Worm (Caenorhabditis elegans): ENCODE data around the gene cpx-2.

cpx-2 gene

DNA sequence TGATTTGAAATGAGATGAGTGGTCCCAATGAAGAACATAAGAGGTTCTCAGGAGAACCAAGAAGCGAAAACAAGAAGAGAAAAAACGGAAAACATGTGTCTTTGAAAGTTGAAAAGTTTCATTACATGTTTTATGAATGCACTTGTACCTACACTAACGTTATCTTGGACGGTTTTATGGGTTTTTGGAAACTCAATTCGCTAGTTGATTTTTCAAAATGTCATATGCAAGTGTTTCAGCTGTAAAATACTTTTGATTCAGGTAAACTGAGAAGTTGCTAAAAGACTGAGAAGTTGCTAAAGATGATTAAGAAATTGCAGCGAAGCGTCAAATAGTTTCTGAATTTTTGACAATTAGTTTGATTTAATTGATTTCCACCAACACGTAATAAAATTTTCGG, at the start of gene cpx-2:
TSS of gene cpx-2 (minus strand) at position 101 of the 400 bp plus-strand sequence.
- TF ChIP-seq scrt-1 (GFP tag; IDR thresholded peaks at IDR 0.05) (no peak), hnd-1 (tag; optimal IDR thresholded peaks at IDR 0.05) (no peak), ceh-13 (GFP tag; optimal IDR thresholded peaks at IDR 0.05) (no peak)

DNA sequence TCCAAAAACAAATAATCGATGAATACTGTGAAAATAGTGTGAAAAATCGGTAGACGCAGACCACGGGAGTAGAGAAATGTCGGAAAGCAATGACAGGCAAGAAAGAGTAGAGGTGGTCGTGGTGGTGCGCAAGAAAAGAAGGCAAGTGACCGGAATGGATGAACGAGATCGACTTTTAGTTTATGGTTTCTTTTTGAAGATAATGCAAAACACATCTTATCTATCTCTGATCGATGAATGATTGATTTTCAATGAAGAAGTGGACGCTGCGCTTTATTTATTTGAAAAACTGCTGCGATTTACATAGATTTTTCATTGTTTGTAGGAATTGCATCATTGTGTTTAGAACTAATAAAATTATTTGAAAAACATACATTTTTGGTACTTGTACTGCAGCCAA, 48.9 kb upstream of the cpx-2 start:
- TF ChIP-seq tbx-11 (GFP tag; IDR thresholded peaks at IDR 0.05) (no peak), scrt-1 (GFP tag; IDR thresholded peaks at IDR 0.05) (no peak), B0310.2 (tag; optimal IDR thresholded peaks at IDR 0.05) (no peak), sea-1 (GFP tag; conservative IDR thresholded peaks at IDR 0.05) (no peak)

DNA sequence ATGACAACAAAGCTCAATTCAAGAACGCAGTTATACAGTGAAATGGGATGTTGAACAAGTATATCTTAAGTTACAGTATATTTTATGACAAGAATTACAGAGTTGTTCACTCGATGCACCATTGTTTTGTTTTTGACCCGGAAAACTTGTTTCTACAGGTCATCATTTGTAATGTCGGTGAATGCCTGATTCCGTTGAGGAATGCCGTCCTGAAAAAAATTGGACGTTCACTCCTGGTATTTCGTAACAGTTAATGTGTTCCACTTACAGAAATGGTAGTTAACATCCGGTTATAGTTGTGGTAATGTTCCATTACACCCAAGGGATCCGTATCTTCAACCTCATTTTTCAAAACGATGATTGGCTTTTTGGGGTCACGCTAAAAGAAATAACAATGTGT, 45.4 kb upstream of the cpx-2 start:
- no peak for TF ChIP-seq ceh-36 (tag; optimal IDR thresholded peaks at IDR 0.05)
- TF ChIP-seq sea-1 (GFP tag; conservative IDR thresholded peaks at IDR 0.05): no peak
- no peak for TF ChIP-seq scrt-1 (GFP tag; IDR thresholded peaks at IDR 0.05)
- no peak for TF ChIP-seq hnd-1 (tag; optimal IDR thresholded peaks at IDR 0.05)
- no peak for TF ChIP-seq tbx-11 (GFP tag; IDR thresholded peaks at IDR 0.05)
- no peak for TF ChIP-seq hmbx-1 (tag; optimal IDR thresholded peaks at IDR 0.05)
- TF ChIP-seq F13C5.2 (tag; optimal IDR thresholded peaks at IDR 0.05): no peak
- TF ChIP-seq pes-1 (GFP tag; IDR thresholded peaks at IDR 0.05): no peak
- no peak for TF ChIP-seq ets-7 (tag; optimal IDR thresholded peaks at IDR 0.05)
- no peak for TF ChIP-seq tra-4 (tag; optimal IDR thresholded peaks at IDR 0.05)

DNA sequence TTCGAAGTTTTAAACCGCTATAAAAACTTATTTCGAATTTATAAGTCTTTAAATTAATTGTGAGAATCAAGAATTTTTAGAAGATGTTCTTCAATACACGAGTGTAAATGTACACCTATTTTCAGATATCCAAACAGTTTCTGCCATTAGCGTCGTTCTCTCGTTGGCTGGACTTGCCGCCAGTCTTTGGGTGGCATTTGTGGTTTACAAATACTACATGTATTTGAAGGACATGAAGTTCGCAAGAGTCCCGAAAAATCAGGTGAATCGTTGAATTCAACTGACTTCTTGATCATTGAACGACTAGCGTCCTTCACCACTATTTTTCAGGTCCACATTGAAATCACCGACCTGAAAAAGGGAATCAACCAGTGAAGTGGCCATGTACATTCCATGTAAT, 44.7 kb upstream of the cpx-2 start:
- no peak for TF ChIP-seq ama-1 (optimal IDR thresholded peaks at IDR 0.05)

DNA sequence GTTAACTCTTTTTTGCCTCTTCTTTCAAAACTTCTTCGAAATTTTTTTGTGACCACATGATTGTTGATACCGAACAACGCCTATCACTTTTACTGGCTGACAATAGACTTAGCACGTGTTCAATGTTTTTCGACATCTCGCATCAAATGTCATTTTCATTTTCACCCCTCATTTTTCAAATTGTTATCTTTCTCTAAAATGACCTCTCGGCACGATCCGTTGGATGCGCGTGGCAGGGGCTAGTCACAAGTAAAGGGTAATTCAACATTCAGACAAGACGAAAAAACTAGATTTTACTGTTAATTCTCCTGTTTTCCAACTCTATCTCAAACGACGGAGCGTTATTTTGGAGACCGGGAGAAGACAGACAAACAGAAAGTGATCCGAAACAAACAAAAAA, 42.4 kb upstream of the cpx-2 start, which contains the start of gene F17H10.2:
TSS of gene F17H10.2 (plus strand) at position 316 of the 400 bp plus-strand sequence.
- TF ChIP-seq aly-1 (tag; optimal IDR thresholded peaks at IDR 0.05) (no peak), hnd-1 (tag; optimal IDR thresholded peaks at IDR 0.05) (no peak), tbx-11 (GFP tag; IDR thresholded peaks at IDR 0.05) (no peak), flt-1 (GFP tag; IDR thresholded peaks at IDR 0.05) (no peak), tbx-37 (GFP tag; conservative IDR thresholded peaks at IDR 0.05) (no peak), ets-7 (tag; optimal IDR thresholded peaks at IDR 0.05) (no peak), hmg-4 (GFP tag; optimal IDR thresholded peaks at IDR 0.05) (no peak), tra-4 (tag; optimal IDR thresholded peaks at IDR 0.05) (no peak), ceh-13 (GFP tag; optimal IDR thresholded peaks at IDR 0.05) (no peak), sea-1 (GFP tag; conservative IDR thresholded peaks at IDR 0.05) (no peak), F13C5.2 (tag; optimal IDR thresholded peaks at IDR 0.05) (no peak), ama-1 (optimal IDR thresholded peaks at IDR 0.05) (no peak), hmbx-1 (tag; optimal IDR thresholded peaks at IDR 0.05) (no peak), scrt-1 (GFP tag; IDR thresholded peaks at IDR 0.05) (no peak)

DNA sequence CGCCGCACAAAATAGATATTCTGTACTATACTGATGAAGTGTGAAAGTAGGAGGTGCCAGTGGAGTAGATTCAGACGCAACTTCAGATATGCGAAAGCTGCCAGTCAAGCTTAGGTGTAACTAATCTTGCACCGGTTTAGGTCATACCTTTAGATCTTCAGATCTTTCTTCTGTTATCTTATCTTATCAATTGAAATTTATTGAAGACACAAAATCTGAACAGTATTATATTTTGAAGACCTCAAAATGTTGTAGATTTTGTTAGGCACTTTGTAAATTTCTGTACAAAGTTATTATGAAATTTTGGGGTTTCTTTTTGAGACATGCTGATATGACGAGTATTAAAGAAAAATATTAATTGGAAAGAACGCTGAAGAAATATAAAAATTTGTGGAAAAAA, 41.6 kb upstream of the cpx-2 start:
- no peak for TF ChIP-seq tra-4 (tag; optimal IDR thresholded peaks at IDR 0.05)
- TF ChIP-seq tbx-11 (GFP tag; IDR thresholded peaks at IDR 0.05): no peak
- no peak for TF ChIP-seq hmg-4 (GFP tag; optimal IDR thresholded peaks at IDR 0.05)
- no peak for TF ChIP-seq tbx-37 (GFP tag; conservative IDR thresholded peaks at IDR 0.05)
- TF ChIP-seq ceh-36 (tag; optimal IDR thresholded peaks at IDR 0.05): no peak
- no peak for TF ChIP-seq sea-1 (GFP tag; conservative IDR thresholded peaks at IDR 0.05)
- no peak for TF ChIP-seq flt-1 (GFP tag; IDR thresholded peaks at IDR 0.05)
- TF ChIP-seq ceh-13 (GFP tag; optimal IDR thresholded peaks at IDR 0.05): no peak
- no peak for TF ChIP-seq ets-7 (tag; optimal IDR thresholded peaks at IDR 0.05)

DNA sequence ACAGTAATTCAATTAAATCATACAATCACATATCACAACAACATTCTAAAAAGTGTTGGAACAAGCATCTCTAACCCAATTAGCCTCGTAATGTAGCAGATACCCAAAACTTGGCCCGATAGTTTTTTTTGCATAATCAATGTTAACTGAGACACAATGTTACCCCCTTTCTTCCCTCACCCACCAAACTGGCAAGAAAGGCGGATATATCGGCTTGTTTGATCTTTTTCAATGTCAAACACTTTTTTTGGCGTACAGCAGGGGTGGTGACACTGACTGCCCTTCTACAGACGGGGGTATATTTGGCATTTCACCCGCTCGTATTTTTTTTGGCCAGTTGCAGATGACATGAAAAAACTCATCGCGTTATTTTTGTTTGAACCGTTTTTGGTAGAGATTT, 39.0 kb upstream of the cpx-2 start:
- TF ChIP-seq pes-1 (GFP tag; IDR thresholded peaks at IDR 0.05): no peak
- TF ChIP-seq hnd-1 (tag; optimal IDR thresholded peaks at IDR 0.05): no peak
- no peak for TF ChIP-seq sea-1 (GFP tag; conservative IDR thresholded peaks at IDR 0.05)
- no peak for TF ChIP-seq ama-1 (optimal IDR thresholded peaks at IDR 0.05)
- no peak for TF ChIP-seq tra-4 (tag; optimal IDR thresholded peaks at IDR 0.05)
- TF ChIP-seq ceh-36 (tag; optimal IDR thresholded peaks at IDR 0.05): no peak
- no peak for TF ChIP-seq ets-7 (tag; optimal IDR thresholded peaks at IDR 0.05)
- TF ChIP-seq F13C5.2 (tag; optimal IDR thresholded peaks at IDR 0.05): no peak
- no peak for TF ChIP-seq hmbx-1 (tag; optimal IDR thresholded peaks at IDR 0.05)
- TF ChIP-seq hmg-4 (GFP tag; optimal IDR thresholded peaks at IDR 0.05): no peak
- no peak for TF ChIP-seq tbx-11 (GFP tag; IDR thresholded peaks at IDR 0.05)
- no peak for TF ChIP-seq ceh-13 (GFP tag; optimal IDR thresholded peaks at IDR 0.05)
- no peak for TF ChIP-seq aly-1 (tag; optimal IDR thresholded peaks at IDR 0.05)
- TF ChIP-seq scrt-1 (GFP tag; IDR thresholded peaks at IDR 0.05): no peak

DNA sequence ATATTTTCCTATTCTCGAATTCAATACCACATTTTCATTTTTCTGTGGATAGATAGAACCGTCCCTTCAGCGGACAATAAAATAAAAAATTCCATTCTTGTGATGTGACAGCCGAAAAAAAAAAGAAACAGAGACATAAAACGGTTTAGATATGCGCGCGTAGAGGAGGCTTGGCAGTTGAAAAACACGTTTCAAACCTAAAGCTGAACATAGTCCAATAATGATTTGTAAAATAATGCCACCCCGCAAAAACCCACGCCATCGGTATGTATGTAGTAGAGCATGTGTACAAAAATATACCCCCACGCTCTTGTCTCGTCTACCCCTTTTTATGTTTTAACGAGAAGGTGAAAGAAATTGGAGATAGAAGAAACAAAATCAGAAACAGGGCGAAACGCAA, 37.6 kb upstream of the cpx-2 start:
- TF ChIP-seq tbx-37 (GFP tag; conservative IDR thresholded peaks at IDR 0.05) (no peak), sea-1 (GFP tag; conservative IDR thresholded peaks at IDR 0.05) (no peak), tra-4 (tag; optimal IDR thresholded peaks at IDR 0.05) (no peak), pes-1 (GFP tag; IDR thresholded peaks at IDR 0.05) (no peak), F13C5.2 (tag; optimal IDR thresholded peaks at IDR 0.05) (no peak), scrt-1 (GFP tag; IDR thresholded peaks at IDR 0.05) (no peak), aly-1 (tag; optimal IDR thresholded peaks at IDR 0.05) (no peak), flt-1 (GFP tag; IDR thresholded peaks at IDR 0.05) (no peak), ceh-36 (tag; optimal IDR thresholded peaks at IDR 0.05) (no peak), hmbx-1 (tag; optimal IDR thresholded peaks at IDR 0.05) (no peak), ets-7 (tag; optimal IDR thresholded peaks at IDR 0.05) (no peak), B0310.2 (tag; optimal IDR thresholded peaks at IDR 0.05) (no peak), hnd-1 (tag; optimal IDR thresholded peaks at IDR 0.05) (no peak)

Data from whole organism, early embryonic.